Fruit fly (Drosophila melanogaster) whole organism, embryonic: ENCODE results near the gene Alg9.

Source experiments
- Asciz ChIP-seq: fragments of 200-800 bp; sonication (Bioruptor generic); optimal IDR thresholded peaks from 2 replicates; lab custom pipeline; 2017; ENCODE audit warnings: missing biosample characterization, mild to moderate bottlenecking, missing genetic modification characterization, missing genetic modification reagents
- Atf-2 ChIP-seq: fragments of 200-800 bp; sonication (Bioruptor generic); optimal IDR thresholded peaks from 2 replicates; lab custom pipeline; 2016; ENCODE audit warnings: missing biosample characterization, missing genetic modification characterization
- BEAF-32 ChIP-seq: fragments of 200-800 bp; sonication (Bioruptor generic); optimal IDR thresholded peaks from 3 replicates; lab custom pipeline; 2017; ENCODE audit warnings: missing biosample characterization, missing genetic modification characterization, mild to moderate bottlenecking, moderate library complexity, missing genetic modification reagents
- CG10274 ChIP-seq: fragments of 200-800 bp; sonication (Bioruptor generic); optimal IDR thresholded peaks from 3 replicates; lab custom pipeline; 2017; ENCODE audit warnings: missing biosample characterization, mild to moderate bottlenecking, missing genetic modification characterization
- CG11085 ChIP-seq: fragments of 200-800 bp; sonication (Bioruptor generic); IDR thresholded peaks from 2 replicates; pipeline ENCODE4 v1.3.6; 2022; ENCODE audit warnings: missing biosample characterization, missing genetic modification characterization
- CG12391 ChIP-seq: fragments of 200-800 bp; sonication (Bioruptor generic); optimal IDR thresholded peaks from 3 replicates; lab custom pipeline; 2018; ENCODE audit warnings: missing biosample characterization, mild to moderate bottlenecking, missing genetic modification characterization, moderate library complexity
- CG13894 ChIP-seq: fragments of 200-800 bp; sonication (Bioruptor generic); optimal IDR thresholded peaks from 3 replicates; lab custom pipeline; 2018; ENCODE audit warnings: missing biosample characterization, mild to moderate bottlenecking, missing genetic modification characterization, moderate library complexity
- CG14441 ChIP-seq: fragments of 200-800 bp; sonication (Bioruptor generic); IDR thresholded peaks from 2 replicates; pipeline ENCODE4 v1.3.6; 2022; ENCODE audit warnings: missing biosample characterization, missing genetic modification characterization
- CG14667 ChIP-seq: fragments of 200-800 bp; sonication (Bioruptor generic); IDR thresholded peaks from 2 replicates; pipeline ENCODE4 v1.3.6; 2022; ENCODE audit warnings: missing biosample characterization, missing genetic modification characterization
- CG14710 ChIP-seq: fragments of 200-800 bp; sonication (Bioruptor generic); optimal IDR thresholded peaks from 3 replicates; lab custom pipeline; 2019; ENCODE audit warnings: missing biosample characterization, mild to moderate bottlenecking, missing genetic modification characterization, moderate library complexity
- CG15514 ChIP-seq: fragments of 200-800 bp; sonication (Bioruptor generic); optimal IDR thresholded peaks from 3 replicates; lab custom pipeline; 2017; ENCODE audit warnings: missing biosample characterization, missing genetic modification characterization, mild to moderate bottlenecking, moderate library complexity, missing genetic modification reagents
- CG15696 ChIP-seq: fragments of 200-800 bp; sonication (Bioruptor generic); optimal IDR thresholded peaks from 2 replicates; lab custom pipeline; 2019; ENCODE audit warnings: missing biosample characterization, mild to moderate bottlenecking, missing genetic modification characterization, moderate library complexity
- CG17361 ChIP-seq: fragments of 200-800 bp; sonication (Bioruptor generic); IDR thresholded peaks from 3 replicates; pipeline ENCODE4 v1.3.6; 2022; ENCODE audit warnings: missing biosample characterization, missing genetic modification characterization
- CG1832 ChIP-seq: fragments of 200-800 bp; sonication (Bioruptor generic); optimal IDR thresholded peaks from 2 replicates; lab custom pipeline; 2017; ENCODE audit warnings: missing biosample characterization, mild to moderate bottlenecking, missing genetic modification characterization, inconsistent platforms
- CG30020 ChIP-seq: fragments of 200-800 bp; optimal IDR thresholded peaks from 2 replicates; lab custom pipeline; 2019; ENCODE audit warnings: missing biosample characterization, mild to moderate bottlenecking, missing genetic modification characterization, moderate library complexity
- CG5245 ChIP-seq: fragments of 200-800 bp; sonication (Bioruptor generic); optimal IDR thresholded peaks from 3 replicates; lab custom pipeline; 2016; ENCODE audit warnings: missing biosample characterization, missing genetic modification characterization
- CG8290 ChIP-seq, 3 experiments: fragments of 200-800 bp; sonication (Bioruptor generic); optimal IDR thresholded peaks; 2 replicates each; lab custom pipeline; 2016 to 2019; ENCODE audit warnings: missing biosample characterization in 3 of 3, missing genetic modification characterization in 3 of 3, mild to moderate bottlenecking in 2 of 3, moderate library complexity in 1 of 3
- CTCF ChIP-seq: fragments of 200-800 bp; sonication (Bioruptor generic); optimal IDR thresholded peaks from 2 replicates; lab custom pipeline; 2017; ENCODE audit warnings: missing biosample characterization, mild to moderate bottlenecking, missing genetic modification characterization, moderate library complexity
- Dbx ChIP-seq: fragments of 200-800 bp; sonication (Bioruptor generic); IDR thresholded peaks from 3 replicates; pipeline ENCODE4 v1.3.6; 2022; ENCODE audit warnings: missing biosample characterization, missing genetic modification characterization
- Hey ChIP-seq: fragments of 200-800 bp; sonication (Bioruptor generic); optimal IDR thresholded peaks from 3 replicates; lab custom pipeline; 2018; ENCODE audit warnings: missing biosample characterization, mild to moderate bottlenecking, missing genetic modification characterization
- Hmr ChIP-seq: fragments of 200-800 bp; sonication (Bioruptor generic); optimal IDR thresholded peaks from 3 replicates; lab custom pipeline; 2017; ENCODE audit warnings: mild to moderate bottlenecking, missing biosample characterization, missing genetic modification reagents, missing genetic modification characterization
- Lpt ChIP-seq: fragments of >200 bp; optimal IDR thresholded peaks from 2 replicates; lab custom pipeline; 2018; ENCODE audit warnings: missing biosample characterization, missing genetic modification characterization
- Med ChIP-seq: fragments of 200-800 bp; sonication (Bioruptor generic); peaks from one replicate; lab custom pipeline; 2016; ENCODE audit warnings: missing biosample characterization, missing genetic modification characterization, mild to moderate bottlenecking, inconsistent platforms, moderate library complexity
- Meics ChIP-seq: fragments of 200-800 bp; sonication (Bioruptor generic); optimal IDR thresholded peaks from 2 replicates; lab custom pipeline; 2017; ENCODE audit warnings: missing biosample characterization, mild to moderate bottlenecking, missing genetic modification characterization
- Myb ChIP-seq: fragments of 200-800 bp; sonication (Bioruptor generic); optimal IDR thresholded peaks from 2 replicates; lab custom pipeline; 2016; ENCODE audit warnings: missing biosample characterization, missing genetic modification characterization
- Rx ChIP-seq: fragments of 200-800 bp; sonication (Bioruptor generic); IDR thresholded peaks from 2 replicates; pipeline ENCODE4 v1.3.6; 2022; ENCODE audit warnings: missing biosample characterization, missing genetic modification characterization
- Stat92E ChIP-seq, 3 experiments: fragments of >200 bp in 2 of 3; fragments of 200-800 bp in 1 of 3; sonication (Bioruptor generic) in 1 of 3; optimal IDR thresholded peaks; 2 replicates each; lab custom pipeline; 2017 to 2019; ENCODE audit warnings: missing biosample characterization in 3 of 3, missing genetic modification characterization in 3 of 3, mild to moderate bottlenecking in 1 of 3, moderate library complexity in 1 of 3
- amos ChIP-seq: fragments of 200-800 bp; sonication (Bioruptor generic); IDR thresholded peaks from 2 replicates; pipeline ENCODE4 v1.3.6; 2022; ENCODE audit warnings: missing biosample characterization, missing genetic modification characterization; ENCODE audit not compliant: partially characterized antibody
- br ChIP-seq: fragments of >200 bp; optimal IDR thresholded peaks from 2 replicates; lab custom pipeline; 2017
- cato ChIP-seq: fragments of 200-800 bp; sonication (Bioruptor generic); optimal IDR thresholded peaks from 2 replicates; lab custom pipeline; 2016; ENCODE audit warnings: missing biosample characterization, missing genetic modification characterization, borderline replicate concordance
- chif ChIP-seq, 2 experiments: fragments of 200-800 bp; sonication (Bioruptor generic); optimal IDR thresholded peaks; 3 replicates each; lab custom pipeline; 2016; ENCODE audit warnings: missing biosample characterization in 2 of 2, missing genetic modification characterization in 2 of 2
- ci ChIP-seq: fragments of 200-800 bp; sonication (Bioruptor generic); IDR thresholded peaks from 3 replicates; pipeline ENCODE4 v1.3.6; 2022; ENCODE audit warnings: missing biosample characterization, missing genetic modification characterization
- danr ChIP-seq: fragments of 200-800 bp; sonication (Bioruptor generic); IDR thresholded peaks from 2 replicates; pipeline ENCODE4 v1.3.6; 2022; ENCODE audit warnings: missing biosample characterization, missing genetic modification characterization
- ham ChIP-seq: fragments of 200-800 bp; sonication (Bioruptor generic); IDR thresholded peaks from 2 replicates; pipeline ENCODE4 v1.3.6; 2022; ENCODE audit warnings: missing biosample characterization, missing genetic modification characterization
- insv ChIP-seq, 2 experiments: fragments of 200-800 bp; sonication (Bioruptor generic); optimal IDR thresholded peaks; 3 replicates each; lab custom pipeline; 2016 to 2018; ENCODE audit warnings: missing biosample characterization in 2 of 2, missing genetic modification characterization in 2 of 2
- knrl ChIP-seq: fragments of 200-800 bp; sonication (Bioruptor generic); IDR thresholded peaks from 3 replicates; pipeline ENCODE4 v1.3.6; 2022; ENCODE audit warnings: missing biosample characterization, missing genetic modification characterization; ENCODE audit not compliant: partially characterized antibody
- pfk ChIP-seq: fragments of 200-800 bp; sonication (Bioruptor generic); optimal IDR thresholded peaks from 2 replicates; lab custom pipeline; 2018; ENCODE audit warnings: missing biosample characterization, mild to moderate bottlenecking, missing genetic modification characterization, moderate library complexity
- pita ChIP-seq: fragments of 200-800 bp; sonication (Bioruptor generic); optimal IDR thresholded peaks from 2 replicates; lab custom pipeline; 2017; ENCODE audit warnings: missing biosample characterization, mild to moderate bottlenecking, missing genetic modification characterization
- prd ChIP-seq, 3 experiments: fragments of >200 bp in 2 of 3; fragments of 200-800 bp in 1 of 3; sonication (Bioruptor generic) in 1 of 3; optimal IDR thresholded peaks in 2 of 3; IDR thresholded peaks in 1 of 3; 2 replicates in 2 of 3; 3 replicates in 1 of 3; pipeline versions ENCODE4 v1.3.6 to Lab custom; 2017 to 2022; ENCODE audit warnings: missing biosample characterization in 1 of 3, missing genetic modification characterization in 1 of 3
- sd ChIP-seq: fragments of 200-800 bp; sonication (Bioruptor generic); optimal IDR thresholded peaks from 3 replicates; lab custom pipeline; 2018; ENCODE audit warnings: missing biosample characterization, mild to moderate bottlenecking, missing genetic modification characterization, moderate library complexity
- sens ChIP-seq: fragments of 200-800 bp; sonication (Bioruptor generic); peaks from one replicate; lab custom pipeline; 2016; ENCODE audit warnings: missing biosample characterization, missing genetic modification characterization
- stwl ChIP-seq: fragments of 200-800 bp; sonication (Bioruptor generic); optimal IDR thresholded peaks from 3 replicates; lab custom pipeline; 2018; ENCODE audit warnings: missing biosample characterization, mild to moderate bottlenecking, missing genetic modification characterization, moderate library complexity
- sug ChIP-seq: fragments of 200-800 bp; optimal IDR thresholded peaks from 2 replicates; lab custom pipeline; 2019; ENCODE audit warnings: missing biosample characterization, mild to moderate bottlenecking, missing genetic modification characterization, moderate library complexity
- tap ChIP-seq: fragments of 200-800 bp; optimal IDR thresholded peaks from 3 replicates; lab custom pipeline; 2019; ENCODE audit warnings: missing biosample characterization, mild to moderate bottlenecking, missing genetic modification characterization, moderate library complexity
- trem ChIP-seq: fragments of 200-800 bp; optimal IDR thresholded peaks from 3 replicates; lab custom pipeline; 2019; ENCODE audit warnings: missing biosample characterization, mild to moderate bottlenecking, missing genetic modification characterization, moderate library complexity
- unc-4 ChIP-seq: fragments of 200-800 bp; sonication (Bioruptor generic); IDR thresholded peaks from 2 replicates; pipeline ENCODE4 v1.3.6; 2022; ENCODE audit warnings: missing biosample characterization, missing genetic modification characterization; ENCODE audit not compliant: partially characterized antibody
- wor ChIP-seq: fragments of 200-800 bp; sonication (Bioruptor generic); IDR thresholded peaks from 2 replicates; pipeline ENCODE4 v1.3.6; 2022; ENCODE audit warnings: missing biosample characterization, missing genetic modification characterization

The Alg9 gene

DNA sequence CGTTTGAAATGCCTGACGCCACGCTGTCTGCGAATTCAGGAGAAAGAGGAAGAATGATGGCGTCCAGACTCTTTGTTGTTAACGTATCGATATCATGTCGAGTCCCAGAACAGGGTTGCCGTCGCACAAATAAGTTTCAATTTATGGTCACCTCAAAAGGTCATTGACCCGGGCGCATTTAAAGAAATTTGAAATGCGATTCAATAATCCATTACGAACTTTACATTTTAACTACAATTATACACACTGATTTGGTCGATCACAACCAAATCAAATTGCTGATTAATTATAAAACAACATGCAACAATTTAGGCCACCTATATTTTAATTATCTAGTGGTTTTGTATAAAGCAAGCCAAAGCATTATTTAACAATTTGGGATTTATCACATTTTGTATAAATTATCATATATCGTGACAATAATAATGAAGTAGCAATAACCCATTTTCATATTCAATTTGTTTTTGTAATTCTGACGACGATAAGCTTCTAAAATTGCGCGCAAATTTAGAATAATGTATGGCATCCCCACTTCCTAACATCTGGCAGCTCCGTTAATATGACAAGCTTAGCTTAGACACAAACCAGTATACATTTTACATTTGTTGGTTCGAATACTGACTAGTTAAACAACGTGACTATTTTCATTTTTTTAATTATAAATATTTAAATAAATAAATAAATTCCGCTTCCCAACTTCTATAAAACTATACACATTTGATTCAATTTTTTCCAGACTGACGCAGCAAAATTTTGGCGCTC lies 23.8 kb downstream of the Alg9 start, which contains the start of gene bam (continued):
- TF ChIP-seq CG12391 (tag; lab: Kevin White, UChicago) (peak; percentile 33), CG17361 (0 out of 3 replicates have a peak, but pooled peaks have one; percentile 24), insv (GFP tag; optimal IDR thresholded peaks at IDR 0.05; lab: Kevin White, UChicago) (peak in 1 of 2 experiments; percentile 46), CG1832 (no peak), CG8290 (GFP tag; optimal IDR thresholded peaks at IDR 0.05; lab: Kevin White, UChicago) (peak; percentile 43), CG8290 (tag; optimal IDR thresholded peaks at IDR 0.05; lab: Kevin White, UChicago) (no peak), br (lab: Kevin White, UChicago) (no peak), Hmr (GFP tag; lab: Kevin White, UChicago) (peak; percentile 59), trem (peak; percentile 71), CG13894 (tag; lab: Kevin White, UChicago) (peak; percentile 27), CTCF (GFP tag; lab: Kevin White, UChicago) (peak; percentile 76), CG15514 (GFP tag; lab: Kevin White, UChicago) (peak; percentile 89), unc-4 (0 out of 2 replicates have a peak, but pooled peaks have one; percentile 20), Myb (GFP tag; lab: Kevin White, UChicago) (peak; percentile 51), ci (GFP tag; lab: Robert Waterston, UW) (no peak), CG10274 (GFP tag; lab: Kevin White, UChicago) (no peak), CG15696 (peak; percentile 7), sd (peak; percentile 52), amos (GFP tag; lab: Robert Waterston, UW) (peak; percentile 42), stwl (tag; lab: Kevin White, UChicago) (peak; percentile 83), Med (GFP tag; lab: Kevin White, UChicago) (peak; percentile 56), knrl (GFP tag; lab: Robert Waterston, UW) (peak; percentile 54; the same call in 2 of the 3 replicates), Lpt (no peak), ham (GFP tag; lab: Robert Waterston, UW) (no peak), tap (tag; lab: Kevin White, UChicago) (peak; percentile 14)

DNA sequence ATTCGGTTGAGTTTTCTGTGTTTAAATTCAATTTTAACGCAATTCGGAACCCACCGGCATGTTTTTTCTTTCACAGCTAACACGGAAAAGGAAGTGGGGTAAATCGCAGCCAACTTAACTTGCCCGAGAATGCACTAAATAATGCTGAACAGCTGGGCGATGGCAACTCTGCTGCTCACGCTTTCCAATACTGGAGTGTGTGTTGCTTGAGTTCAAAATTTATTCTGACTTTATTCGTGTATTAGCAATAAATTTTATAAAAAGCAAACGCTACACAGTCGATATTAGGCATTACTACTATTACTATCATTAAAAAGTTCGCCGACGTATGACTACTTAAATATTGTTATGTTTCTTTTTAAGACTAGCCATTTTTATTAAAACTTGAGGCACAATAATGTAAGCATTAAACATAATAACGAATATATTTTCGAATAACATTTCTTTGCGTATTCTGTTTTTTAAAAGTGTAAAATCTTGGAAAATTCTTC lies 26.0 kb downstream of the Alg9 start, which contains the start of the genes RpS27 and Nup37:
Gene RpS27 (minus strand): TSS at position 136 of the 491 bp plus-strand sequence.
Gene Nup37 (plus strand): TSS at position 280 of the 491 bp plus-strand sequence.
- TF ChIP-seq Stat92E (GFP tag; optimal IDR thresholded peaks at IDR 0.05; lab: Kevin White, UChicago) (peak in 1 of 3 experiments; percentile 82), Meics (GFP tag; lab: Kevin White, UChicago) (peak; percentile 99), Dbx (peak; percentile 99), danr (peak; percentile 82), CG5245 (peak; percentile 98), sens (GFP tag; lab: Kevin White, UChicago) (peak; percentile 99), sug (tag; lab: Kevin White, UChicago) (peak; percentile 97), prd (optimal IDR thresholded peaks at IDR 0.05; lab: Kevin White, UChicago) (no peak), prd (GFP tag; IDR thresholded peaks at IDR 0.05; lab: Robert Waterston, UW) (peak; percentile 91), CG14710 (tag; lab: Kevin White, UChicago) (peak; percentile 97), pita (no peak), chif (GFP tag; optimal IDR thresholded peaks at IDR 0.05; lab: Kevin White, UChicago) (peak; percentile 96 to 98), BEAF-32 (GFP tag; lab: Kevin White, UChicago) (peak; percentile 67), CG11085 (GFP tag; lab: Robert Waterston, UW) (peak; percentile 99), Med (GFP tag; lab: Kevin White, UChicago) (peak; percentile 100), Asciz (GFP tag; lab: Kevin White, UChicago) (peak; percentile 98), CG12391 (tag; lab: Kevin White, UChicago) (peak; percentile 97), Rx (GFP tag; lab: Robert Waterston, UW) (peak; percentile 98), cato (GFP tag; lab: Kevin White, UChicago) (peak; percentile 96), wor (peak; percentile 74), CG15514 (GFP tag; lab: Kevin White, UChicago) (peak; percentile 96), CG30020 (tag; lab: Kevin White, UChicago) (peak; percentile 82), CG14441 (GFP tag; lab: Robert Waterston, UW) (peak; percentile 95), Hey (tag; lab: Kevin White, UChicago) (peak; percentile 99), Atf-2 (peak; percentile 97), CG14667 (GFP tag; lab: Robert Waterston, UW) (peak; percentile 93), pfk (GFP tag; lab: Kevin White, UChicago) (peak; percentile 90)
